Fruit fly (Drosophila melanogaster) Kc167 (cell line): ENCODE data around the gene ago.

Experiments
- Myc ChIP-seq: fragments of >200 bp; optimal IDR thresholded peaks from 2 replicates; lab custom pipeline; 2017; ENCODE audit warnings: missing external identifiers
- Sin3A ChIP-seq: fragments of >200 bp; optimal IDR thresholded peaks from 2 replicates; lab custom pipeline; 2018; ENCODE audit warnings: missing external identifiers
- h ChIP-seq: fragments of >200 bp; optimal IDR thresholded peaks from 3 replicates; lab custom pipeline; 2018; ENCODE audit warnings: missing external identifiers
- insv ChIP-seq: fragments of >200 bp; optimal IDR thresholded peaks from 3 replicates; lab custom pipeline; 2018; ENCODE audit warnings: missing external identifiers
- psq ChIP-seq: fragments of >200 bp; optimal IDR thresholded peaks from 2 replicates; lab custom pipeline; 2017; ENCODE audit warnings: missing external identifiers
- ttk ChIP-seq: sonication (Bioruptor generic); optimal IDR thresholded peaks from 2 replicates; lab custom pipeline; 2017; ENCODE audit warnings: missing external identifiers

ago gene

dm6 chr3L:4231401-4232014 lies 22.6 kb downstream of the ago start:
- TF ChIP-seq ttk (lab: Kevin White, UChicago) (no peak), Myc (lab: Kevin White, UChicago) (no peak), psq (lab: Kevin White, UChicago) (no peak), h (lab: Kevin White, UChicago) (no peak), insv (no peak), Sin3A (lab: Kevin White, UChicago) (no peak)

dm6 chr3L:4230357-4230901 lies 23.7 kb downstream of the ago start:
- TF ChIP-seq Sin3A (lab: Kevin White, UChicago) = no peak
- no peak for TF ChIP-seq insv
- no peak for TF ChIP-seq psq (lab: Kevin White, UChicago)
- no peak for TF ChIP-seq Myc (lab: Kevin White, UChicago)
- TF ChIP-seq h (lab: Kevin White, UChicago) = no peak
- TF ChIP-seq ttk (lab: Kevin White, UChicago) = no peak

- TF ChIP-seq Sin3A (lab: Kevin White, UChicago) (no peak), h (lab: Kevin White, UChicago) (no peak), insv (no peak), psq (lab: Kevin White, UChicago) (no peak), Myc (lab: Kevin White, UChicago) (no peak), ttk (lab: Kevin White, UChicago) (no peak)
These were observed 24.6 kb downstream of the ago start for dm6 chr3L:4229365-4229967.

DNA sequence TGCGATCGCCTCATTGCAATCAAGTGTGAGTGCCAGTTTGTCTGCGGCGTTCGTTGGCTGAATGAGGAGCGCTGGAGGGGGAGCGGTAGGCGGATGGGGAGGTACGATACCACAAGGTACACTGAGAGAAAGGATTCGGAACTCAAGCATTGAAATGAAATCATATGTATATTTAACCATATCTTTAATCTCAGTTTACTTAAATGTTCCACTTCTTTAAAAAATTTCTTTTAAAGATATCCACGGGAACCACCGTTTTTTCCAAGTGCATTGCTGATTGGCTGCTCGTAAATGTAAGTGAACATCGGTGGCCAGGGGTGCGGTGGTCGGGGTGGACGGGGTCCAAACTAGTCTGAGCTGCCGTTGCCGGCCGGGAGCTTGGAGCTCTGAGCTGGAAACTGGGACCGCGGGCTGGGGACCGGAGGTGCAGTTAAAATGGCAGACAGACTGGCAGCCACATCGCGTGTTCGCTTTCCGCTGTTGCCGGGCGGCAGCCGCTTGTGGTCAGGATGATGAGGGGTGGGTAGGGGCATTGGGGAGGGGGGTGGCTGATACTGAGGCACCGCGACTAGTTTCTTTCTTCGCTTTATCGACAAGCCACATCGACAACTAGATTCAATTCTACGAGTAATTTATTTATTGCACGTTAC lies 25.8 kb downstream of the ago start:
- TF ChIP-seq ttk (lab: Kevin White, UChicago) = no peak
- TF ChIP-seq insv = no peak
- TF ChIP-seq Sin3A (lab: Kevin White, UChicago) = no peak
- TF ChIP-seq h (lab: Kevin White, UChicago) = no peak
- no peak for TF ChIP-seq psq (lab: Kevin White, UChicago)
- no peak for TF ChIP-seq Myc (lab: Kevin White, UChicago)

- no peak for TF ChIP-seq psq (lab: Kevin White, UChicago)
- TF ChIP-seq h (lab: Kevin White, UChicago) = no peak
- TF ChIP-seq ttk (lab: Kevin White, UChicago) = no peak
- no peak for TF ChIP-seq Myc (lab: Kevin White, UChicago)
- TF ChIP-seq insv = no peak
These were observed 26.9 kb downstream of the ago start, which contains the start of gene CG46460 for dm6 chr3L:4227164-4227563. Gene CG46460 (minus strand): TSS chr3L:4227302.

DNA sequence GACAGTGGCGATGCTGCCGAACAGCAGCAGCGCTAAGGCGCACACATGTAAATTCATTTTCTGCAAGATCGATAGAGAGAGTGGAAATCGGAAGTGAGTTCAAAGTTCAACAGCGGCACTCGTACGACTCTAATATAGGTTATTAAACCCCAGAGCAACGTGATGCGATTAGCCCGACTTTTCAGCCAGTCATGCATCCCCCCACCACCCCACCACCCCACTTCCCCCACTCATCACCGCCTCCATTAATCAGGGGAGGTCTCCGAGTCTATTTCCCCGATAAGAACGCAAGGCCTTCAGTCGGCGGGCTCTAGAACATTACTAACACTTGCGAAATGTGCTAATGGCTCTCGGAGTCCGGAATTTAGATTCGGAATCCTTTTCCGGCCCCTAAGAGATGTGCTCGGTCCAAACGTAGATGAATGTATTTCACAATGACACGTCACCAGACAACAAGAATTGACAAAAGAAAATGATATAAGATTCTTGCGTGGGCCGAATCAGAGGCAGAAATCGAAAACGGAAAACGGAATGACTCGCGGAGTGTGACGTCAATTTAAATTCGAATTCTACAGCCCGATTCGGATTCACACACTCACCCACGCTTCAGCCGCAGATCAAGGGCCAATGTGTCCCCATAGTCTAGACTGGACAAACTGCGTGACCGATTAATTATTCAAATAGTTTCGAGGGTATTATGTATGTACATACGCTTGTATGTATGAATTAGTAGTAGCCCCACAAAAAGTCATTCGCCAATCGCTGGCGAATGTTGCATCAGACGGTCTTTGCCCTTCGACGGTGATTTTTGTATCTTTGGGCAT lies 28.2 kb downstream of the ago start:
- no peak for TF ChIP-seq psq (lab: Kevin White, UChicago)

DNA sequence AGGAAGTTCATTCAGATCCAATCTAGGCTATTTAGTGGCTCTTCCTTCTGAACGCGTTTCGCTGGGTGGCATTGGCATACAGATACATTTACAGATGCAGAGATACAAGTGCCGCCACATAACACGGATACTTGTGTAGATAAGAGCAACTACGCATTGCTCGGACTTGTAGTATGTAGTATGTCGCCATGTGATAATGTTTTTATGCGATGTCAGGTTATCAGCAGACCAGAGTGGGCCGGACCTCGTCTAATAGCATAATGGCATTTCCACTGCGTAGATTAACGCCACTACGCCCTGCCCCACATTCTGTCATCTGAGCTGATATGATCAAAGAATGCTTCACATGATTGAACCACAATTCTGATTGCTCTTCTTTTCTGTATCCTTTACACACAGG lies 32.3 kb downstream of the ago start:
- no peak for TF ChIP-seq ttk (lab: Kevin White, UChicago)
- no peak for TF ChIP-seq Sin3A (lab: Kevin White, UChicago)
- no peak for TF ChIP-seq Myc (lab: Kevin White, UChicago)
- no peak for TF ChIP-seq psq (lab: Kevin White, UChicago)
- TF ChIP-seq h (lab: Kevin White, UChicago) = no peak
- TF ChIP-seq insv = no peak

DNA sequence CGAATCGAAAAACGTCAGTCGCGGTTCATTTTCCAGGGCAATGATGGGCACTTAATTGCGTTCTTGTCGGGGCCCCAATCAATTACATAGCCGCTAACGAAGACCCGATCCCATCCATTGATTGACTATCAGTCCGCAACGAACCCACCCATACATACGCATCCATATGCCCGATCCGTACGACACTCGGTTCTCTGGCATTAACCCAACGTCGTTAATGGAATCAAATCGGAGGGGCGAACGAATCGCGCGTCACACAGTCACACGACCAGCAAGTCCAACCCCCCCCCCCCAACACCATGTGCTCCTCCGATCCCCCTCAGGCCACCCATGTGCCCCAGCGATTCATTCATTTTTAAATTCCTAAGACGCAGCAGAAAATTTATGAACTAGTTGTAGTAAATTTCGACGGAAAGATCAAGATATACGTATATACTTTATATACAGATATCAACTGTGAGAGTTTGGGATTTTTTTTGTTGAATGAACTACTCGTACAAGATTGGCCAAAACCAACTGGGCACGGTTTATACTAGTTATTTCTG lies 32.8 kb downstream of the ago start:
- TF ChIP-seq insv (no peak), Sin3A (lab: Kevin White, UChicago) (no peak), h (lab: Kevin White, UChicago) (no peak), ttk (lab: Kevin White, UChicago) (no peak), Myc (lab: Kevin White, UChicago) (no peak), psq (lab: Kevin White, UChicago) (no peak)

DNA sequence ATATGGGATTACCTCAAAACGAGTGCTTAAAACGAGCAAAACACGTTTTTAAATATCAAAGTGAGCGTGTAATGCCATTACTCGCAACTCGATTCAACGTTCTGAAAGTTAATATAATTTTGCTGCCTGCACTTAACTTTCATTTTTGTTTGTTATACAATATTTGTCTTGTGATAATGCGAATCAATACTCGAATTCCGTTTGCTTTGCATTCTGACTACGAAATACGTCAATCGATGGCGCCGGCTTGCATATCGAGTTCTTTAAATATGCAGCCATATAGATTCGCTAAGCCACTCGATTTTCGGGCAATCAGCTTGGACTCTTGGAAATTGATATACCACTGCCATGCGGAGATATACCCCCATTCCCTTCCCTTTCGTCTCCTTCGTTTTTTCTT lies 33.4 kb downstream of the ago start:
- no peak for TF ChIP-seq Sin3A (lab: Kevin White, UChicago)
- TF ChIP-seq insv = no peak
- no peak for TF ChIP-seq h (lab: Kevin White, UChicago)
- no peak for TF ChIP-seq ttk (lab: Kevin White, UChicago)
- TF ChIP-seq psq (lab: Kevin White, UChicago) = no peak
- no peak for TF ChIP-seq Myc (lab: Kevin White, UChicago)

dm6 chr3L:4219291-4220228 lies 34.5 kb downstream of the ago start:
- TF ChIP-seq h (lab: Kevin White, UChicago) = no peak
- no peak for TF ChIP-seq Myc (lab: Kevin White, UChicago)
